Worm (Caenorhabditis elegans): ENCODE results near the gene C47A4.3.

- TF ChIP-seq unc-120 (tag; optimal IDR thresholded peaks at IDR 0.05; ENCODE audit: poor library complexity, severe bottlenecking): no peak
- no peak for TF ChIP-seq sem-2 (GFP tag; optimal IDR thresholded peaks at IDR 0.05)
- TF ChIP-seq snpc-4 (tag; optimal IDR thresholded peaks at IDR 0.05): no peak
- no peak for TF ChIP-seq lin-13 (tag; optimal IDR thresholded peaks at IDR 0.05)
- TF ChIP-seq nhr-12 (tag; optimal IDR thresholded peaks at IDR 0.05): no peak
- TF ChIP-seq zip-8 (tag; optimal IDR thresholded peaks at IDR 0.05): no peak
- TF ChIP-seq elt-3 (tag; optimal IDR thresholded peaks at IDR 0.05): no peak
- no peak for TF ChIP-seq nhr-28 (tag; optimal IDR thresholded peaks at IDR 0.05)
- no peak for TF ChIP-seq nhr-237 (tag; optimal IDR thresholded peaks at IDR 0.05)
- TF ChIP-seq pha-4 (tag; optimal IDR thresholded peaks at IDR 0.05): no peak
Measured at ce11 chrIV:13776115-13776514, 34.0 kb upstream of the C47A4.3 start, which contains the start of gene Y45F10D.16.

Data from whole organism, mixed stage, embryonic.